Worm (Caenorhabditis elegans): ENCODE data around the gene ZK721.4.

Gene ZK721.4

DNA sequence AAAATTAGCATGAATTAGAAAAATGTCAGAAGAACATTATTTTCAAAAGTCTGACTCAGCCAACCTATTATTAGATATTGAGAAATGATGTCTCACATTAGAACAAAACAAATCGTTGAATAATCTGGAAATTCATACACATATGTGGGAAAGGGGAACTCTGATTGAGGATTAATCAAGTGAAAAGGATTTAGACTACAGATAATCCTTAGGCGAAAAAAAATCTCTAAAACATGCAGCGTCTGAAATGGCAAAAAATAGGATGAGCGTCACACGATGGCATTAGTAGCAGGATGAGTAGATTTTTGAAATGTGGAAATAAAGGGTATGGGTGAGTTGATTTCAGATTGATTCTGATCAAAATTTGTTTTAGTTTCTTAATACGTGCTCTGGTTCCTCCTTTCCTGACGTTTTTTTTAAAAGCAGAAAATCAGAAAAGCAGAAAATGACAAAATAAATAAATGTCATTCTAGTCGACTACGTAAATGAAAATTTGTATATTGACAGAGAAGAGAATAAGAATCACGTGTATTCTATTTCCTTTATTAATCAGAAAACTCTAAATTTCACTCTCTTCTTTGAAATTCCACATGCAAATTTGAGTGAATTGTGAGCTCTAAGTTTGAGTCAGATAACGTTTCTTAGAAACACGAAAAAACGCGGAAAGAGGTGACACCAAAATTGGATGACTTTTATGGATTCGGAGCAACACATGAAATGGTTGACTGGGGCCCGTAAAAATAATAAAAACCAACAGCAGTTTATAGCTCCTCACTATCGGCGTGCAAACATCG lies 34.3 kb upstream of the ZK721.4 start:
- TF ChIP-seq rec-8 (tag; optimal IDR thresholded peaks at IDR 0.05), result no peak

DNA sequence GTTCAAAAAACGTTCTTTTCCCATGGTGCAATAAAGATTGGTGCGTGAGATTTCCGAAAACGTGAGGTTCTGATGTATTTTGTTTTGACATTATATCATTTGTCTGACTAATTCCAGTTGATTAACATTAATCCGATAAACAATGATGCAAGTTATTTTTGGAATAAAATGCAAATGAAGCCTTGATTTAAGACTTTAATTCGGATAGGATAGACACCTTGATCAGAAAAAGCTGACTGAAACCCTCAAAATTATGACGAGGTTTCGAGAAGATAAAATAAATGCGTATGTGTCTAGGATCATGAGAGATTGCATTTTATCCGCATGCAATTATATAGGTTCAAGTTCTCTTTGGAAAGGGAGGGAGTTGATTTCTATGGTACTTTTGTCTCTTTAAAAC lies 33.1 kb upstream of the ZK721.4 start:
- TF ChIP-seq ama-1 (optimal IDR thresholded peaks at IDR 0.05) (no peak), ama-1 (GFP tag; optimal IDR thresholded peaks at IDR 0.05) (no peak), Y53G8AR.9 (GFP tag; conservative IDR thresholded peaks at IDR 0.05) (no peak), Y67H2A.10 (GFP tag; conservative IDR thresholded peaks at IDR 0.05) (no peak), hmg-20 (GFP tag; IDR thresholded peaks at IDR 0.05) (no peak), lin-35 (GFP tag; optimal IDR thresholded peaks at IDR 0.05) (no peak), ztf-6 (GFP tag; IDR thresholded peaks at IDR 0.05) (no peak), snpc-4 (GFP tag; optimal IDR thresholded peaks at IDR 0.05) (no peak), snpc-4 (tag; optimal IDR thresholded peaks at IDR 0.05) (no peak), attf-3 (GFP tag; conservative IDR thresholded peaks at IDR 0.05) (no peak), F39B2.1 (GFP tag; IDR thresholded peaks at IDR 0.05) (no peak), K11D2.4 (GFP tag; IDR thresholded peaks at IDR 0.05) (no peak), C17E4.6 (GFP tag; IDR thresholded peaks at IDR 0.05) (no peak), bed-1 (GFP tag; IDR thresholded peaks at IDR 0.05) (no peak), aptf-3 (GFP tag; IDR thresholded peaks at IDR 0.05) (no peak), repo-1 (tag; optimal IDR thresholded peaks at IDR 0.05) (no peak), sea-2 (GFP tag; IDR thresholded peaks at IDR 0.05) (no peak), unc-130 (GFP tag; optimal IDR thresholded peaks at IDR 0.05) (no peak), mel-28 (tag; optimal IDR thresholded peaks at IDR 0.05; ENCODE audit: borderline replicate concordance) (no peak), hlh-26 (GFP tag; conservative IDR thresholded peaks at IDR 0.05) (no peak), lsl-1 (GFP tag; optimal IDR thresholded peaks at IDR 0.05) (no peak)

DNA sequence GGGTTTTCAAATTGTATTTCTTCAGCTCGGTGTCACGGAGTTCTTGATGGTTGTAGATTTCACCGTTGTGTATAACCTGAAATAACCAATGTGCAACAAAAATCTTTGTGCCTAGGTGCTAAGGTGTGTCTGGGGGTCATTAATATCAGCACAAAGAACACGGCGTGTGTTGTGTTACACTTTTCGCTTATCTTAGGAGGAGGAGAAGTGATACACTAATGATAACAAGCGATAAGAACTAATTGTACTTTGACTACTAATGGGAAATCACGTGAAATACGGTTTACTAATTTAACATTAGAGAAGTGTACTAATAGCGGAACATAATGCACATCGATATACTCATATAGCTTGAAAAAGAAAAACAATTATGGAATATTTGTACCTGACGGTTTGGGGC lies 28.4 kb upstream of the ZK721.4 start:
- no peak for TF ChIP-seq cebp-1 (GFP tag; IDR thresholded peaks at IDR 0.05)
- peak; percentile 4 for TF ChIP-seq cebp-1 (tag; optimal IDR thresholded peaks at IDR 0.05)
- peak; percentile 63 for TF ChIP-seq nhr-80 (tag; optimal IDR thresholded peaks at IDR 0.05)
- no peak for TF ChIP-seq ztf-18 (tag; optimal IDR thresholded peaks at IDR 0.05)

DNA sequence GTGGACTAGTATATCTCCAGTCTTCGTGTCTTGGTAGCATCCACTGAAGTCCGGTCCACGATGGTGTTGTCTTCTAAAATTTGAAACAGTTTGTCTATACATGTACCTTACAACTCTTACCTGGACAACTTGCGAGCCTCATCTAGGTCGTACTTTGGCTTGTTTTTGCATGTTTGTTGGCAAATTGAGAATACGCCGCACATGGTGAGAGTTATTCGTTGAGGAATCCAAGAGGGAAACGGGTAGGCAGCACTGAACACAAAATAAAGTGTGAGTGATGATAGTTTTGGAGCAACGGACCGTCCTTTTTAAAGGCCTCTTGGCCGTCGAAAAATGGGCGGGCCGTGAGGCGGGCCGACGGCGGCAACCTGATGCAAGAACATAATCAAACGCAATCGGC lies 28.0 kb upstream of the ZK721.4 start, which contains the start of gene asns-2:
Gene asns-2, minus strand, starts transcription at position 282 of the 400 bp plus-strand sequence.
- no peak for TF ChIP-seq ceh-79 (tag; optimal IDR thresholded peaks at IDR 0.05)
- no peak for TF ChIP-seq fkh-3 (tag; optimal IDR thresholded peaks at IDR 0.05)
- no peak for TF ChIP-seq snpc-1.1 (tag; optimal IDR thresholded peaks at IDR 0.05; ENCODE audit: insufficient read depth)
- TF ChIP-seq B0019.2 (GFP tag; conservative IDR thresholded peaks at IDR 0.05), result no peak
- TF ChIP-seq mxl-1 (tag; optimal IDR thresholded peaks at IDR 0.05), result no peak
- no peak for TF ChIP-seq ztf-26 (tag; optimal IDR thresholded peaks at IDR 0.05)
- TF ChIP-seq attf-3 (GFP tag; conservative IDR thresholded peaks at IDR 0.05), result no peak
- TF ChIP-seq nhr-27 (tag; optimal IDR thresholded peaks at IDR 0.05), result no peak

DNA sequence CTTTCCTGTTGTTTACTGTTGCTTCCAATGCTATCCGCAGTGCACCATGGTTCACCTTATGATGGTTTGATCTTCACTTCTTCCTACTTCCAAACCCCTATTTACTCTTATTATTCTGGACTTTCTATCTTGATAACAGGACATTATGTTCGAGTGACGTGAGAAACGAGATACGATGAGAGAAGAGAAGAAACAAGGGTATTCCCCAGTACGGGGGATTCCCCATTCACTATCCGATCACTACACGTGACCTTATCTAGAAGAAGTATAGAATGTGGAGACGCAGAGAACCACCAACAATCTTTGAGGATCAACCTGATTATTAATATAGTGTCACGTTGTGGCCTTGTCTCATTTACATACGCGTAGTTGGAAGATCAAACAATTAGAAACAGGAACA lies 26.1 kb upstream of the ZK721.4 start:
- TF ChIP-seq pha-4 (tag; optimal IDR thresholded peaks at IDR 0.05) (no peak), lin-26 (GFP tag; IDR thresholded peaks at IDR 0.05) (0 out of 2 replicates have a peak, but pooled peaks have one; percentile 37)

All from whole organism, young adult.